Worm (Caenorhabditis elegans) whole organism, L4/young adult: ENCODE data around the gene btb-6.

Source experiments
- W03F9.2 ChIP-seq: fragments of 150-350 bp; optimal IDR thresholded peaks from 2 replicates; lab custom pipeline; 2014; ENCODE audit warnings: missing biosample characterization, missing genetic modification characterization
- dao-5 ChIP-seq: sonication (generic microtip); optimal IDR thresholded peaks from 2 replicates; lab custom pipeline; 2016; ENCODE audit warnings: missing genotype, missing genetic modification characterization, moderate library complexity, missing compliant biosample characterization
- him-1 ChIP-seq: sonication (generic microtip); optimal IDR thresholded peaks from 2 replicates; lab custom pipeline; 2016; ENCODE audit warnings: missing genotype, missing genetic modification reagents, missing genetic modification characterization, missing compliant biosample characterization

The btb-6 gene

ce11 chrII:1714772-1715353 is at the start of gene btb-6:
TSS of gene btb-6 (plus strand) at chrII:1715303.
- TF ChIP-seq W03F9.2 (tag; lab: Kevin White, UChicago) (no peak), dao-5 (no peak), him-1 (tag; lab: Kevin White, UChicago) (no peak)

ce11 chrII:1666025-1666424 is 49.1 kb upstream of the btb-6 start, which contains the start of gene srlf-29:
TSS of gene srlf-29 (plus strand) at chrII:1666325.
- TF ChIP-seq W03F9.2 (tag; lab: Kevin White, UChicago) (no peak), him-1 (tag; lab: Kevin White, UChicago) (no peak), dao-5 (no peak)

DNA sequence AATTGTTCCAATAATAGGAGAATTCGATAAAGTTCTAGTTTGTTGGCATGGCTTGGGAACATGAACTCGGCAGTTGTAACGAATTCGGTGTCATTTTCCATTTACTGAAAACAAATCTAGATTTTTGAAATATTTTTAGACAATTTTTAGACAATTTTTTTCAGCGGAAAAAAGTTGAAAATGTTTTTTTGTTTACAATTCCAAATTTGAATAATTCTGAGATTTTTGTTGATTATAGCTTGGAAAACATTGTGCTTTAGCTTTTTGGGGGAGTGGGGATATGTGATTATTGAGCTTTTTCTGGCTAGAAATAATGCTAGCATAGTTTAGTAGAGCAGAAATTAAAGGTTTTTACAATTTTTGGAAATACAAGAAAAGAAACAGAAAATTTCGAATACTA is 46.2 kb upstream of the btb-6 start, which contains the start of gene srw-97:
Gene srw-97, minus strand, starts transcription at position 101 of the 400 bp plus-strand sequence.
- TF ChIP-seq W03F9.2 (tag; lab: Kevin White, UChicago) (no peak), him-1 (tag; lab: Kevin White, UChicago) (no peak), dao-5 (no peak)

DNA sequence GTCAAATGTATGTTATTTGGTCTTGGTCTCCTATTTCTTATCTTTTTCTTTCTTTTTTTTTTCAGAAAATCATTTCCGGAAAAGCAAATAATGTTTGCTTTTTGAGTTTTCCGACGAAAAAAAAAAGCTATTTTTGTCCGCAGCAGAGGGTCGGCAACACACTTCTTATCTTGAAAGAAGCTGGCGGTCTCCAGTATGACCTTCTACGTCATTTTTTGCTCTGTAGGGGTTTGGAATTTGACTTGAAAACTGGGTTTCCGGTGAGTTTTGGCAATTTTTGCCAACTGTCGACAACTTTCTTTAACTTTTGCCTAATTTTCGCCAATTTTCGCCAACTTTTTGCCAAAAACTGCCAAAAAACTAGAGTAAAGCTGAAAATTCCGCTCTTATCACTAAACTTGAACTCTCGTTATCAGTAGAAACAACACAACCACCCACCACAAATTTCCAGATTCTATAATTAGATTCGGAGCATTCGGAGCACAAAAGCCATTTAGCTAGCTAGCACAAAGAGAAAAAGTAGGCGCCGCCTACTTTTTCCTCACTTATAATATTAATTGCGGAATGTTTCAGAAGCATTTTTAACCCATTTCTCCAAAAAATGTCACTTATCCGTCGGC is 44.7 kb upstream of the btb-6 start, which contains the start of gene nhx-6:
Gene nhx-6, plus strand, starts transcription at position 570 of the 620 bp plus-strand sequence.
- TF ChIP-seq W03F9.2 (tag; lab: Kevin White, UChicago): no peak
- no peak for TF ChIP-seq dao-5
- no peak for TF ChIP-seq him-1 (tag; lab: Kevin White, UChicago)

DNA sequence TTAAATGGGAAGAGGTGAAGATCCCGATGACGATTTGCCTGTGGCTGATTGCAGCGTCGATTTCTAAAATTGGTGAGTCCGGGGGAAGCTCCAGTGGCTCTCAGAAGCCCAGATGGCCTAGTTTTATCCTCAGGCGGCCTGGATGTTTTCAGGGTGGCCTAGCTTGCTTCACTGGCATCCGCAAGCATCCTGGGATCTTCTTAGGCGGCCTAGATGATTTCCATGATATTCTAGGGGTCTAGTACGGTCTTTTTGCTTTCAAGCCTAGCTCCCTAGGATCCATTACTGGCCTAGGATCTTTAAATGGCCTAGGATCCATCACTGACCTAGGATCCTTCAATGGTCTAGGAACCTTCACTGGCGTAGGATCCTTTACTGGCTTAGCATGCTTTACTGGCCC is 44.1 kb upstream of the btb-6 start:
- TF ChIP-seq dao-5 (no peak), W03F9.2 (tag; lab: Kevin White, UChicago) (no peak), him-1 (tag; lab: Kevin White, UChicago) (no peak)

DNA sequence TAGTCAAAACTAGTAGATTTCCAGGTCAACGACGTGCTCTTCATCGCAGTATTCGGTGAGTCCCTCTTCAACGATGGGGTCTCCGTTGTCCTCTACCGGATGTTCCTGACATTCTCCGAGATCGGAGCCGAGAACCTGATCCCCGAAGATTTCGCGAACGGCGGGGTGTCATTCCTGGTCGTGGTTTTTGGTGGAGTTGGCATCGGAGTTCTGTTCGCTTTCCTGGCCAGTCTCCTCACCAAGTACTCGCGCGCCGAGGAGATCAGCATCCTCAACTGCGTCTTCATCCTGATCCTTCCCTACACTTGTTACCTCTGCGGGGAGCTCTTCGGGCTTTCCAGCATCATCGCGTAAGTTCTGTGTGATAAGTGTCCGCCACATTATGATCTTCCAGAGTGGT is 42.4 kb upstream of the btb-6 start:
- no peak for TF ChIP-seq dao-5
- no peak for TF ChIP-seq W03F9.2 (tag; lab: Kevin White, UChicago)
- TF ChIP-seq him-1 (tag; lab: Kevin White, UChicago): no peak

DNA sequence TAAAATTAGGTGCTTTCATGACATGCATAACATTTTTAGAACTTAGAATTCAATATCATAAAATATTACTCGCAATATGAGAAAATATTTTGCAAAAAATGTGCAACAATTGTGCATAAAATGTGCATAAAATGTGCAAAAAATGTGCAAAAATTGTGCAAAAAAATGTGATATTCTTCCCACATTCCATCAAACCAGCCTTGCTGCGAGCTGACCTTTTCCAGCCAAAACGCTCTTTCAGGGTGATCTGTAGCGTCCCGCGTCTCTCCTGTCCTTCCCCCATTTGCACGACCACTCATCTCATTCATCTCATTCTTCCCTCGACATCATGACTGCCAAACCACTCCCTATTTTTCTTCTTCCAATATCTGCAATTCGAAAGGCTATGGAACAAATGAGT is 39.0 kb upstream of the btb-6 start, which contains the start of gene fbxb-17:
Gene fbxb-17, plus strand, starts transcription at position 301 of the 400 bp plus-strand sequence.
- TF ChIP-seq him-1 (tag; lab: Kevin White, UChicago) (no peak), dao-5 (no peak), W03F9.2 (tag; lab: Kevin White, UChicago) (no peak)

DNA sequence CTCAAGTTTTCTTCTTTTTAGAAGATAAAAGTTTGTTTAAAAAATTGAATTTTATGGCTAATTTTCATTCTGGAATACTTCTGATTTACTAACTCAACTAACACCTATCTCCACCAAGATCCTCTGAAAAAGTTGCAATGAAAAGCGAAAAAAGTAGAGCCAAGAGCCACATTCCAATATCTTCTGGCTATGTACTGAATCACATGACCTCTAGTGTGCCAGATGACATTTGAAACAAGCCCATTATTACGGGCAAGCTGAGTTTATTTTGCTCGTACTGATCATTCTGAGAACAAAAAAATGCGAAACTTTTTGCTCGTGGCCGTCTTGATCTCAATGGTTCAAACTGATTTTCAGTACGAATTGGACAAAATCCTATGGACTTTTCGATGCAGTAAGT is 36.0 kb upstream of the btb-6 start, which contains the start of gene irld-36:
Gene irld-36, plus strand, starts transcription at position 301 of the 400 bp plus-strand sequence.
- TF ChIP-seq dao-5 (no peak), W03F9.2 (tag; lab: Kevin White, UChicago) (no peak), him-1 (tag; lab: Kevin White, UChicago) (no peak)

ce11 chrII:1682218-1682617 is 32.9 kb upstream of the btb-6 start, which contains the start of gene fbxb-26:
TSS of gene fbxb-26 (plus strand) at chrII:1682518.
- no peak for TF ChIP-seq him-1 (tag; lab: Kevin White, UChicago)
- no peak for TF ChIP-seq dao-5
- TF ChIP-seq W03F9.2 (tag; lab: Kevin White, UChicago): no peak

DNA sequence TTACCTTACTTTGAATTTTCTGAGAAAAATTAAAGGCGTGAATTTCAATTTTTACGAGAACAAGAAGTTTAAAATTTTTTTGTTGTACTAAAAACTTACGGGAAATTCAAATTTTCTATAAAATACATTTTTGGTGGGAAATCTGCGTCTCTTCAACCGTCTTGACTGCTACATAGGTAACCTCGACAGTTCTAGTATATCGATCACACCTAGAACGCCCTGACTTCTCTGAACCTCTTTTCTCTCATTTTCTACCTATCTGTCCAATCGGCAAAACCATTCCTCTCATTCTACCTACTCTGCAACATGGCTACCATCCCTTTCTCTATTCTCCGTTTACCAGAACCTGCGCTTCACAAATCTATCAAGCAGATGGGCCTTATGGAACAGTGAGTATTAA is 31.4 kb upstream of the btb-6 start, which contains the start of gene fbxb-25:
Gene fbxb-25, plus strand, starts transcription at position 301 of the 400 bp plus-strand sequence.
- TF ChIP-seq dao-5 (no peak), him-1 (tag; lab: Kevin White, UChicago) (no peak), W03F9.2 (tag; lab: Kevin White, UChicago) (no peak)

DNA sequence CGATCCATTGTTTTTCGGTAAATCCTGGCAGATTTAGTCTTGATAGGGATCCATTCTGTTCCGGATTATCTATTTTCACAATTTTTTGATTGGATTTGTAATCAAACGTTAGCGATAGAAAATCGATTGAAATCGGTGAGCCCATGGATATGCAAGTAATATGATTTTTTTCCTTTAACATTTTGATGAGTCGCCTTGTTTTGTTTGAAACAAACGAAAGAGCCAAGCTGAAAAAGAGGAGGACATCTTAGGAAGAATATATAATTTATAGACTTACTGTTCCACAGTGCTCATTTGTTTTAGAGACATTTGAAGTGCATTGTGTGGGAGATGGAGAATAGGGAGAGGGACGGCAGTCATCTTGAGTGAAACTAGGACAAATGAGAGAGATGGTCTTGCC is 26.3 kb upstream of the btb-6 start, which contains the start of the genes fbxb-18 and fbxb-19:
Gene fbxb-18, minus strand, starts transcription at position 101 of the 400 bp plus-strand sequence.
Gene fbxb-19, minus strand, starts transcription at position 369 of the 400 bp plus-strand sequence.
- TF ChIP-seq him-1 (tag; lab: Kevin White, UChicago) (no peak), dao-5 (no peak), W03F9.2 (tag; lab: Kevin White, UChicago) (no peak)

DNA sequence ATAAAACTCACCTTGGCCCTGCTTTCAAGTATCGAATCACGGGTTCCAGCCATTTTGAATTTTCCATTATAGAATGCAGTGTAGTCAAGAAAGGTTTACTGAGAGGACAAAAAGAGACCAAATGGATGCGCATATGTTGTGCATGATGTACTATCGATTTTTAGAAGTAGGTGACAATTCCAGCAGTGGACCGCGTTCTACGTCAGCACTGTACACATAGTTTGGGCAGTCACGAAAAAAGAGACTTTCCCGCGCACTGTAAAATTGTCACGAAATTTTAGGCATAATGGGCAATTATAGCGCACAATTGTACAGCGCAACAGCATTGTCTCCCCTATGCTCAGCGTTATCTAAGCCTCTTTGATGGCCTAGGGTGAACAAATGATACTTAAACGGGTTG is 24.1 kb upstream of the btb-6 start, which contains the start of gene fbxc-22:
Gene fbxc-22, minus strand, starts transcription at position 101 of the 400 bp plus-strand sequence.
- TF ChIP-seq dao-5: no peak
- no peak for TF ChIP-seq him-1 (tag; lab: Kevin White, UChicago)
- TF ChIP-seq W03F9.2 (tag; lab: Kevin White, UChicago): no peak

- TF ChIP-seq him-1 (tag; lab: Kevin White, UChicago): no peak
- TF ChIP-seq W03F9.2 (tag; lab: Kevin White, UChicago): no peak
- no peak for TF ChIP-seq dao-5
These were observed 22.3 kb upstream of the btb-6 start, which contains the start of gene fbxc-21 for ce11 chrII:1692827-1693226. TSS of gene fbxc-21 (minus strand) at chrII:1692927.

DNA sequence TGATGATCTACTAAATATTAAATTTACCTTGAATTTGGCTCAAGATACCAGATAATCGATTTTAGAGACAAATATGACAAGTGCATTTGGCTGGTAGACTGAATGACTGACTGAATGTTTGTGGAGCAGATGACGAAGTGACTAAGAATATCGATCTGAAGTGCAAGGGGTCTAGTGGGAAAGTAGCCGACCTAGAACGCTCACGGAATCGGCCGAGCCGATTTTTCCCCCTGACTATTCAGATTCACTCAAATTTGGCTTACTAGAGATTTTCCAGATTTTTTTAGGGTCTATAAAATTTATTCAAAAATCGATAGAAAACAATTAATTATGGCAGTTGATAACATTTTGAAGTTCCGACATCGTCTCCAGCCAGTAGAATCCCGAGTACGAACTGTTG is 20.6 kb upstream of the btb-6 start, which contains the start of gene fbxc-26:
Gene fbxc-26, minus strand, starts transcription at position 101 of the 400 bp plus-strand sequence.
- TF ChIP-seq dao-5 (no peak), him-1 (tag; lab: Kevin White, UChicago) (no peak), W03F9.2 (tag; lab: Kevin White, UChicago) (no peak)
